Worm (Caenorhabditis elegans): Measurements from ENCODE around the gene F58A3.3.

Gene F58A3.3

ce11 chrX:11059744-11060143 is 47.3 kb downstream of the F58A3.3 start, which contains the start of gene lpr-6:
lpr-6 (plus strand) TSS chrX:11059994.
- TF ChIP-seq hlh-11 (tag; optimal IDR thresholded peaks at IDR 0.05) (peak; percentile 22), duxl-1 (tag; optimal IDR thresholded peaks at IDR 0.05; ENCODE audit: poor library complexity) (peak; percentile 58), lin-1 (GFP tag; IDR thresholded peaks at IDR 0.05) (no peak), nhr-102 (tag; optimal IDR thresholded peaks at IDR 0.05) (peak; percentile 18), T26A8.4 (GFP tag; IDR thresholded peaks at IDR 0.05) (peak; percentile 35; the same call in 1 of the 2 replicates), tag-97 (GFP tag; IDR thresholded peaks at IDR 0.05) (0 out of 2 replicates have a peak, but pooled peaks have one; percentile 17), dpl-1 (GFP tag; optimal IDR thresholded peaks at IDR 0.05) (no peak), madf-5 (GFP tag; IDR thresholded peaks at IDR 0.05) (no peak)

ce11 chrX:11060940-11061339 is 48.5 kb downstream of the F58A3.3 start:
- no peak for TF ChIP-seq nhr-42 (GFP tag; IDR thresholded peaks at IDR 0.05)
- TF ChIP-seq saeg-2 (GFP tag; IDR thresholded peaks at IDR 0.05), result no peak
- no peak for TF ChIP-seq duxl-1 (tag; optimal IDR thresholded peaks at IDR 0.05; ENCODE audit: poor library complexity)
- peak; percentile 4 for TF ChIP-seq mxl-3 (GFP tag; optimal IDR thresholded peaks at IDR 0.05)
- TF ChIP-seq egl-43 (GFP tag; IDR thresholded peaks at IDR 0.05), result no peak
- no peak for TF ChIP-seq hlh-11 (tag; optimal IDR thresholded peaks at IDR 0.05)
- no peak for TF ChIP-seq unc-39 (tag; optimal IDR thresholded peaks at IDR 0.05)
- peak; percentile 1 for TF ChIP-seq hlh-30 (tag; optimal IDR thresholded peaks at IDR 0.05; ENCODE audit: insufficient read depth)
- TF ChIP-seq lin-1 (GFP tag; IDR thresholded peaks at IDR 0.05), result no peak
- no peak for TF ChIP-seq daf-16 (GFP tag; optimal IDR thresholded peaks at IDR 0.05)
- no peak for TF ChIP-seq daf-16 (tag; optimal IDR thresholded peaks at IDR 0.05)
- TF ChIP-seq nhr-28 (tag; optimal IDR thresholded peaks at IDR 0.05), result peak; percentile 31

- TF ChIP-seq lin-1 (GFP tag; IDR thresholded peaks at IDR 0.05) (no peak), nhr-48 (tag; optimal IDR thresholded peaks at IDR 0.05) (no peak), nhr-111 (GFP tag; optimal IDR thresholded peaks at IDR 0.05) (no peak), lir-3 (tag; optimal IDR thresholded peaks at IDR 0.05) (no peak), nhr-41 (GFP tag; IDR thresholded peaks at IDR 0.05) (no peak), lin-29 (GFP tag; IDR thresholded peaks at IDR 0.05) (no peak), F26F4.8 (GFP tag; conservative IDR thresholded peaks at IDR 0.05) (no peak), ceh-44 (GFP tag; IDR thresholded peaks at IDR 0.05) (no peak), egl-43 (GFP tag; IDR thresholded peaks at IDR 0.05) (no peak), nhr-76 (tag; optimal IDR thresholded peaks at IDR 0.05) (no peak), tag-97 (GFP tag; IDR thresholded peaks at IDR 0.05) (no peak), madf-9 (GFP tag; conservative IDR thresholded peaks at IDR 0.05) (no peak), jun-1 (tag; optimal IDR thresholded peaks at IDR 0.05) (no peak), nhr-25 (tag; optimal IDR thresholded peaks at IDR 0.05; ENCODE audit: borderline replicate concordance, insufficient read depth) (no peak), pha-4 (GFP tag; IDR thresholded peaks at IDR 0.05) (no peak), pha-4 (tag; optimal IDR thresholded peaks at IDR 0.05) (no peak), saeg-2 (GFP tag; IDR thresholded peaks at IDR 0.05) (no peak), F44E2.7 (GFP tag; IDR thresholded peaks at IDR 0.05) (no peak), F49E8.2 (tag; optimal IDR thresholded peaks at IDR 0.05; ENCODE audit: borderline replicate concordance) (no peak), mxl-2 (GFP tag; conservative IDR thresholded peaks at IDR 0.05) (no peak), duxl-1 (tag; optimal IDR thresholded peaks at IDR 0.05; ENCODE audit: poor library complexity) (no peak)
Observed at ce11 chrX:11061904-11062303, 49.5 kb downstream of the F58A3.3 start, which contains the start of gene lpr-5. lpr-5 (plus strand) TSS chrX:11062123.
